Worm (Caenorhabditis elegans) whole organism, late embryonic: ENCODE data around the gene cpr-9.

Experiments used
- F13H6.1 ChIP-seq: sonication (generic microtip); optimal IDR thresholded peaks from 2 replicates; lab custom pipeline; 2016; ENCODE audit warnings: missing genetic modification characterization, missing compliant biosample characterization
- ama-1 ChIP-seq: fragments of 150-350 bp; optimal IDR thresholded peaks from 2 replicates; lab custom pipeline; 2014
- ceh-45 ChIP-seq: fragments of 200-800 bp; sonication (Bioruptor generic); IDR thresholded peaks from 2 replicates; pipeline ENCODE4 v1.3.6; 2022; ENCODE audit warnings: missing genetic modification reagents, missing genetic modification characterization, missing compliant biosample characterization
- elt-2 ChIP-seq: sonication (generic microtip); optimal IDR thresholded peaks from 2 replicates; lab custom pipeline; 2016; ENCODE audit warnings: missing genetic modification reagents, missing genetic modification characterization, missing compliant biosample characterization
- fkh-10 ChIP-seq: fragments of 150-350 bp; optimal IDR thresholded peaks from 2 replicates; lab custom pipeline; 2014; ENCODE audit warnings: missing biosample characterization, missing genetic modification reagents, missing genetic modification characterization
- mec-3 ChIP-seq: sonication (generic microtip); optimal IDR thresholded peaks from 2 replicates; lab custom pipeline; 2016; ENCODE audit warnings: borderline replicate concordance, missing genetic modification characterization, missing compliant biosample characterization
- pqm-1 ChIP-seq: sonication (generic microtip); optimal IDR thresholded peaks from 2 replicates; lab custom pipeline; 2016; ENCODE audit warnings: missing genetic modification characterization, missing compliant biosample characterization
- tbx-7 ChIP-seq: sonication (generic microtip); optimal IDR thresholded peaks from 2 replicates; lab custom pipeline; 2016; ENCODE audit warnings: missing genotype, missing genetic modification characterization, missing compliant biosample characterization
- unc-55 ChIP-seq: sonication (generic microtip); optimal IDR thresholded peaks from 2 replicates; lab custom pipeline; 2017; ENCODE audit warnings: missing biosample characterization, missing genetic modification reagents, missing genetic modification characterization

ce11 chrV:12036129-12036528 lies 33.3 kb downstream of the cpr-9 start:
- TF ChIP-seq ama-1 (lab: Kevin White, UChicago): no peak
- no peak for TF ChIP-seq pqm-1
- no peak for TF ChIP-seq elt-2 (tag; lab: Kevin White, UChicago)
- TF ChIP-seq ceh-45 (GFP tag; lab: Robert Waterston, UW): no peak
- TF ChIP-seq unc-55 (GFP tag; lab: Kevin White, UChicago): no peak
- TF ChIP-seq fkh-10: no peak
- no peak for TF ChIP-seq F13H6.1 (tag; lab: Kevin White, UChicago)
- no peak for TF ChIP-seq mec-3 (tag; lab: Kevin White, UChicago)
- TF ChIP-seq tbx-7: no peak
